Worm (Caenorhabditis elegans): Measurements from ENCODE around the gene R10E4.9.

DNA sequence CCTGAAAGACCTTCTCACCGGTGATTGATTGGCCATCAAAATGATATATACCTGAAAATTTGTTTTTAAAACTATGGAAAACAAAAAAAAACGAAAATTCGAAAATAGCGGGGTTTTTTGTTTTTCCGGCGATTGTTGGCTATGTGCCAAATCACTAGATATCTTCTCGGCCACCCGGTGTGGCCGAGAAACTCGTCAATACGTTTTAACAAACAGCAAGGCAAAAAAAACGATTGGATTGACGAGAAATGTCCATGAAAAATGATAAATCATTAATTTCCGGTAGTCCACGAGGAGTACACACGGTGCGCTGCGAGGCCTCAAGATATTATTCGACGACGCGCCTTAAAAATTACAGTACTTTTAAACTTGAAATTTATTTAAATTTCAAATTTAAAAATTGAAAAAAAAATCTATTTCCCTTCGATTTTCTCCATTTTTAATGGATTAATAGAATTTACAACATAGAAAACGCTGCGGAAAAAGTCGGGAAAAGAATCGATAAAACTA lies 1.1 kb downstream of the R10E4.9 start, which contains the start of gene R10E4.11:
- TF ChIP-seq W03F9.2 (tag; optimal IDR thresholded peaks at IDR 0.05) (no peak), dao-5 (tag; optimal IDR thresholded peaks at IDR 0.05) (no peak)
